Fruit fly (Drosophila melanogaster) whole organism, adult: ENCODE measurements around the gene obe.

Experiments used
- CG11617 ChIP-seq: fragments of 200-800 bp; sonication (Bioruptor generic); optimal IDR thresholded peaks from 2 replicates; lab custom pipeline; 2017; ENCODE audit warnings: mild to moderate bottlenecking, missing biosample characterization, missing genetic modification reagents, missing genetic modification characterization
- CG12768 ChIP-seq: fragments of 200-800 bp; sonication (Bioruptor generic); optimal IDR thresholded peaks from 2 replicates; lab custom pipeline; 2017; ENCODE audit warnings: missing biosample characterization, missing genetic modification characterization, mild to moderate bottlenecking, moderate library complexity, missing genetic modification reagents
- CG14711 ChIP-seq: fragments of 200-800 bp; sonication (Bioruptor generic); optimal IDR thresholded peaks from 2 replicates; lab custom pipeline; 2018; ENCODE audit warnings: missing biosample characterization, mild to moderate bottlenecking, missing genetic modification characterization, moderate library complexity
- CG33017 ChIP-seq: fragments of 200-800 bp; sonication (Bioruptor generic); optimal IDR thresholded peaks from 2 replicates; lab custom pipeline; 2018; ENCODE audit warnings: missing biosample characterization, mild to moderate bottlenecking, missing genetic modification characterization, moderate library complexity
- CG7045 ChIP-seq: fragments of 200-800 bp; sonication (Bioruptor generic); optimal IDR thresholded peaks from 2 replicates; lab custom pipeline; 2017; ENCODE audit warnings: missing biosample characterization, mild to moderate bottlenecking, missing genetic modification characterization
- Clk ChIP-seq: fragments of 200-800 bp; sonication (Bioruptor generic); optimal IDR thresholded peaks from 2 replicates; lab custom pipeline; 2017; ENCODE audit warnings: missing biosample characterization, missing genetic modification characterization
- Crg-1 ChIP-seq: fragments of 200-800 bp; sonication (Bioruptor generic); optimal IDR thresholded peaks from 2 replicates; lab custom pipeline; 2016; ENCODE audit warnings: missing biosample characterization, missing genetic modification characterization
- Hr96 ChIP-seq: fragments of 200-800 bp; sonication (Bioruptor generic); optimal IDR thresholded peaks from 2 replicates; lab custom pipeline; 2016; ENCODE audit warnings: missing biosample characterization, missing genetic modification characterization
- bab1 ChIP-seq: fragments of 200-800 bp; sonication (Bioruptor generic); optimal IDR thresholded peaks from 3 replicates; lab custom pipeline; 2019; ENCODE audit warnings: missing biosample characterization, mild to moderate bottlenecking, missing genetic modification characterization, moderate library complexity
- cic ChIP-seq: fragments of 200-800 bp; sonication (Bioruptor generic); optimal IDR thresholded peaks from 2 replicates; lab custom pipeline; 2017; ENCODE audit warnings: missing biosample characterization, mild to moderate bottlenecking, missing genetic modification characterization, moderate library complexity
- kay ChIP-seq: fragments of 200-800 bp; sonication (Bioruptor generic); peaks from one replicate; lab custom pipeline; 2016; ENCODE audit warnings: missing biosample characterization, missing genetic modification characterization, borderline replicate concordance
- ovo ChIP-seq: fragments of 200-800 bp; sonication (Bioruptor generic); optimal IDR thresholded peaks from 2 replicates; lab custom pipeline; 2016; ENCODE audit warnings: missing biosample characterization, missing genetic modification characterization
- pad ChIP-seq: fragments of 200-800 bp; sonication (Bioruptor generic); optimal IDR thresholded peaks from 3 replicates; lab custom pipeline; 2017; ENCODE audit warnings: missing biosample characterization, missing genetic modification characterization, mild to moderate bottlenecking, moderate library complexity, missing genetic modification reagents
- toe ChIP-seq: fragments of 200-800 bp; sonication (Bioruptor generic); optimal IDR thresholded peaks from 2 replicates; lab custom pipeline; 2016; ENCODE audit warnings: missing biosample characterization, missing genetic modification characterization

dm6 chr3R:15458186-15458715 is 27.6 kb upstream of the obe start:
- TF ChIP-seq kay = no peak
- no peak for TF ChIP-seq ovo
- no peak for TF ChIP-seq CG11617
- no peak for TF ChIP-seq CG14711 (tag; lab: Kevin White, UChicago)
- no peak for TF ChIP-seq cic (GFP tag; lab: Kevin White, UChicago)
- TF ChIP-seq Hr96 (GFP tag; lab: Kevin White, UChicago) = no peak
- TF ChIP-seq CG7045 (GFP tag; lab: Kevin White, UChicago) = no peak
- TF ChIP-seq Clk (GFP tag; lab: Kevin White, UChicago) = no peak
- TF ChIP-seq CG12768 (GFP tag; lab: Kevin White, UChicago) = no peak
- no peak for TF ChIP-seq bab1 (GFP tag; lab: Kevin White, UChicago)
- no peak for TF ChIP-seq toe (GFP tag; lab: Kevin White, UChicago)
- no peak for TF ChIP-seq CG33017 (tag; lab: Kevin White, UChicago)
- TF ChIP-seq Crg-1 = no peak
- TF ChIP-seq pad (GFP tag; lab: Kevin White, UChicago) = no peak
